Worm (Caenorhabditis elegans) whole organism, mixed stage, embryonic: ENCODE measurements around the gene C36C9.6.

Source experiments
- bed-3 ChIP-seq: fragments of 200-800 bp; sonication (Bioruptor generic); optimal IDR thresholded peaks from 3 replicates; lab custom pipeline; 2018; ENCODE audit warnings: mild to moderate bottlenecking, missing genetic modification characterization, moderate library complexity, missing compliant biosample characterization
- blmp-1 ChIP-seq: fragments of 150-350 bp; optimal IDR thresholded peaks from 2 replicates; lab custom pipeline; 2014; ENCODE audit warnings: missing biosample characterization, missing genetic modification characterization
- ceh-39 ChIP-seq: fragments of 150-350 bp; optimal IDR thresholded peaks from 2 replicates; lab custom pipeline; 2014; ENCODE audit warnings: missing biosample characterization, missing genetic modification characterization
- elt-3 ChIP-seq: fragments of 150-350 bp; optimal IDR thresholded peaks from 2 replicates; lab custom pipeline; 2014; ENCODE audit warnings: missing biosample characterization, missing genetic modification characterization
- lsy-2 ChIP-seq: fragments of 150-350 bp; optimal IDR thresholded peaks from 2 replicates; lab custom pipeline; 2014; ENCODE audit warnings: missing biosample characterization, missing genetic modification characterization
- mab-5 ChIP-seq: fragments of 150-350 bp; optimal IDR thresholded peaks from 2 replicates; lab custom pipeline; 2014; ENCODE audit warnings: missing biosample characterization, missing genetic modification characterization
- nhr-12 ChIP-seq: fragments of 150-350 bp; optimal IDR thresholded peaks from 2 replicates; lab custom pipeline; 2014; ENCODE audit warnings: missing biosample characterization, missing genetic modification characterization
- nhr-28 ChIP-seq: fragments of 150-350 bp; optimal IDR thresholded peaks from 2 replicates; lab custom pipeline; 2014; ENCODE audit warnings: missing biosample characterization, missing genetic modification characterization
- pha-4 ChIP-seq: fragments of 150-350 bp; optimal IDR thresholded peaks from 2 replicates; lab custom pipeline; 2018; ENCODE audit warnings: missing biosample characterization, missing genetic modification reagents, missing genetic modification characterization
- ztf-11 ChIP-seq: fragments of 150-350 bp; optimal IDR thresholded peaks from 2 replicates; lab custom pipeline; 2014; ENCODE audit warnings: missing biosample characterization, missing genetic modification characterization

DNA sequence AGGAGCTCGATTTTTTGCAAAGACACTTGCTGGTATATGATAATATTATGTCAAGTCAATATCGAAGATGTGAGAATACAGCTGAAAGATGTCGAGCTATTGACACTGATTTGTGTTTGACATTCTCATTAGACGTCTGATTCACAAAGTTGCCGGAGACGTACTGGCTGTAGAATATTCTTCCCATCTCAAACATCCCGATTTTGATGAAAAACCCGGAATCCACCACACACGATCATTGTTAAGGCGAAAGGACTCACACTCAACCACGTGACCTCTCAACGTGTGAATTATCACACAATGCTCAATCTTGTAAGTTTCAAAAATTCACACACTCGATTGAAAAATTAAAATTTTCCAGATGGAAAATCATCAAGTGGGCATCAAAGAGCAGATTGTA is 45.1 kb upstream of the C36C9.6 start, which contains the start of gene F07G6.12:
- TF ChIP-seq ceh-39 (tag; lab: Kevin White, UChicago) (no peak), elt-3 (tag; lab: Kevin White, UChicago) (no peak), blmp-1 (tag; lab: Kevin White, UChicago) (no peak), pha-4 (tag; lab: Kevin White, UChicago) (no peak), nhr-12 (tag; lab: Kevin White, UChicago) (no peak), lsy-2 (tag; lab: Kevin White, UChicago) (no peak), mab-5 (tag; lab: Kevin White, UChicago) (no peak), ztf-11 (tag; lab: Kevin White, UChicago) (no peak), bed-3 (GFP tag; lab: Kevin White, UChicago) (no peak), nhr-28 (tag; lab: Kevin White, UChicago) (no peak)
